Worm (Caenorhabditis elegans) whole organism, L1 larva: ENCODE measurements around the gene clec-133.

Experiments
- F16B12.6 ChIP-seq: fragments of 150-350 bp; optimal IDR thresholded peaks from 2 replicates; lab custom pipeline; 2014; ENCODE audit warnings: missing biosample characterization, missing genetic modification characterization
- Y116A8C.19 ChIP-seq: sonication (generic microtip); optimal IDR thresholded peaks from 2 replicates; lab custom pipeline; 2016; ENCODE audit warnings: missing compliant biosample characterization, missing genetic modification characterization, borderline replicate concordance
- ama-1 ChIP-seq: fragments of 150-350 bp; optimal IDR thresholded peaks from 2 replicates; lab custom pipeline; 2014
- ceh-63 ChIP-seq: fragments of 200-800 bp; sonication (Bioruptor generic); optimal IDR thresholded peaks from 2 replicates; lab custom pipeline; 2018; ENCODE audit warnings: mild to moderate bottlenecking, missing genetic modification characterization, missing compliant biosample characterization
- ceh-82 ChIP-seq, 3 experiments: fragments of 150-350 bp in 1 of 3; sonication (generic microtip) in 2 of 3; optimal IDR thresholded peaks; 2 replicates each; lab custom pipeline; 2014 to 2017; ENCODE audit warnings: missing biosample characterization in 3 of 3, missing genetic modification characterization in 3 of 3
- ces-1 ChIP-seq: fragments of 150-350 bp; optimal IDR thresholded peaks from 2 replicates; lab custom pipeline; 2014; ENCODE audit warnings: missing biosample characterization, missing genetic modification reagents, missing genetic modification characterization
- dsc-1 ChIP-seq: sonication (generic microtip); optimal IDR thresholded peaks from 2 replicates; lab custom pipeline; 2016; ENCODE audit warnings: mild to moderate bottlenecking, missing genetic modification characterization, missing compliant biosample characterization
- efl-3 ChIP-seq: fragments of 200-800 bp; sonication (Bioruptor generic); optimal IDR thresholded peaks from 2 replicates; lab custom pipeline; 2018; ENCODE audit warnings: mild to moderate bottlenecking, missing genetic modification characterization, missing compliant biosample characterization
- egl-27 ChIP-seq, 2 experiments: fragments of 150-350 bp in 1 of 2; sonication (generic microtip); optimal IDR thresholded peaks; 3 replicates each; lab custom pipeline; 2017 to 2018; ENCODE audit warnings: missing biosample characterization in 2 of 2, missing genetic modification characterization in 2 of 2, missing genetic modification reagents in 2 of 2
- ets-5 ChIP-seq: fragments of 200-800 bp; sonication (Bioruptor generic); IDR thresholded peaks from 2 replicates; pipeline ENCODE4 v1.3.6; 2022; ENCODE audit warnings: missing genetic modification characterization, missing compliant biosample characterization
- fkh-10 ChIP-seq: sonication (generic microtip); optimal IDR thresholded peaks from 2 replicates; lab custom pipeline; 2017; ENCODE audit warnings: missing biosample characterization, missing genetic modification reagents, missing genetic modification characterization
- fkh-4 ChIP-seq: sonication (generic microtip); optimal IDR thresholded peaks from 2 replicates; lab custom pipeline; 2016; ENCODE audit warnings: missing compliant biosample characterization, missing genetic modification characterization, borderline replicate concordance
- hlh-4 ChIP-seq: sonication (generic microtip); optimal IDR thresholded peaks from 2 replicates; lab custom pipeline; 2016; ENCODE audit warnings: mild to moderate bottlenecking, missing genetic modification characterization, missing compliant biosample characterization
- irx-1 ChIP-seq: sonication (generic microtip); optimal IDR thresholded peaks from 2 replicates; lab custom pipeline; 2016; ENCODE audit warnings: missing genetic modification characterization, missing compliant biosample characterization
- jun-1 ChIP-seq: fragments of 150-350 bp; optimal IDR thresholded peaks from 2 replicates; lab custom pipeline; 2014; ENCODE audit warnings: missing biosample characterization, missing genetic modification reagents, missing genetic modification characterization
- lsy-2 ChIP-seq, 2 experiments: fragments of 150-350 bp; optimal IDR thresholded peaks; 2 replicates each; lab custom pipeline; 2014; ENCODE audit warnings: missing biosample characterization in 2 of 2, missing genetic modification characterization in 2 of 2
- mab-9 ChIP-seq: fragments of 200-800 bp; sonication (Bioruptor generic); IDR thresholded peaks from 2 replicates; pipeline ENCODE4 v1.3.6; 2022; ENCODE audit warnings: missing genetic modification reagents, missing genetic modification characterization, missing compliant biosample characterization
- mdl-1 ChIP-seq, 2 experiments: fragments of 150-350 bp; optimal IDR thresholded peaks; 2 replicates each; lab custom pipeline; 2014 to 2017; ENCODE audit warnings: missing biosample characterization in 2 of 2, missing genetic modification characterization in 2 of 2, inconsistent platforms in 1 of 2
- mef-2 ChIP-seq: fragments of 150-350 bp; optimal IDR thresholded peaks from 2 replicates; lab custom pipeline; 2014; ENCODE audit warnings: missing biosample characterization, missing genetic modification characterization
- mep-1 ChIP-seq: fragments of 150-350 bp; optimal IDR thresholded peaks from 2 replicates; lab custom pipeline; 2014; ENCODE audit warnings: missing biosample characterization, missing genetic modification characterization
- nhr-237 ChIP-seq: fragments of 150-350 bp; optimal IDR thresholded peaks from 2 replicates; lab custom pipeline; 2014; ENCODE audit warnings: missing biosample characterization, missing genetic modification characterization
- nhr-76 ChIP-seq: sonication (generic microtip); optimal IDR thresholded peaks from 2 replicates; lab custom pipeline; 2017; ENCODE audit warnings: missing biosample characterization, missing genetic modification characterization
- nhr-77 ChIP-seq: fragments of 150-350 bp; optimal IDR thresholded peaks from 2 replicates; lab custom pipeline; 2014; ENCODE audit warnings: missing biosample characterization, missing genetic modification characterization
- snpc-4 ChIP-seq: fragments of 150-350 bp; optimal IDR thresholded peaks from 2 replicates; lab custom pipeline; 2014; ENCODE audit warnings: missing biosample characterization, missing genetic modification characterization
- sox-4 ChIP-seq: sonication (generic microtip); optimal IDR thresholded peaks from 2 replicates; lab custom pipeline; 2016; ENCODE audit warnings: missing genetic modification characterization, missing compliant biosample characterization
- sptf-1 ChIP-seq: fragments of 150-350 bp; optimal IDR thresholded peaks from 2 replicates; lab custom pipeline; 2014; ENCODE audit warnings: missing biosample characterization, missing genetic modification characterization
- sup-37 ChIP-seq: fragments of 200-800 bp; sonication (Bioruptor generic); optimal IDR thresholded peaks from 2 replicates; lab custom pipeline; 2018; ENCODE audit warnings: mild to moderate bottlenecking, missing genetic modification characterization, missing compliant biosample characterization
- swsn-7 ChIP-seq: sonication (generic microtip); optimal IDR thresholded peaks from 2 replicates; lab custom pipeline; 2016; ENCODE audit warnings: missing genetic modification characterization, missing compliant biosample characterization
- tbx-2 ChIP-seq: sonication (generic microtip); optimal IDR thresholded peaks from 2 replicates; lab custom pipeline; 2016; ENCODE audit warnings: missing genetic modification characterization, missing compliant biosample characterization
- unc-130 ChIP-seq: fragments of 150-350 bp; optimal IDR thresholded peaks from 2 replicates; lab custom pipeline; 2017; ENCODE audit warnings: missing biosample characterization, missing genetic modification characterization, inconsistent platforms
- unc-30 ChIP-seq: sonication (generic microtip); optimal IDR thresholded peaks from 2 replicates; lab custom pipeline; 2017; ENCODE audit warnings: missing biosample characterization, missing genetic modification characterization
- xbp-1 ChIP-seq: sonication (generic microtip); optimal IDR thresholded peaks from 2 replicates; lab custom pipeline; 2016; ENCODE audit warnings: missing genetic modification characterization, missing compliant biosample characterization
- zag-1 ChIP-seq: fragments of 150-350 bp; optimal IDR thresholded peaks from 2 replicates; lab custom pipeline; 2014; ENCODE audit warnings: missing biosample characterization, missing genetic modification characterization
- zip-4 ChIP-seq: fragments of 200-800 bp; sonication (Bioruptor generic); optimal IDR thresholded peaks from 2 replicates; lab custom pipeline; 2018; ENCODE audit warnings: mild to moderate bottlenecking, missing genetic modification characterization, moderate library complexity, missing compliant biosample characterization
- ztf-4 ChIP-seq: fragments of 150-350 bp; optimal IDR thresholded peaks from 2 replicates; lab custom pipeline; 2014; ENCODE audit warnings: missing biosample characterization, missing genetic modification characterization

clec-133 gene

ce11 chrII:3576742-3577141, 1.5 kb upstream of the clec-133 start, which contains the start of gene clec-132:
Gene clec-132, plus strand, starts transcription at chrII:3577042.
- TF ChIP-seq lsy-2 (tag; optimal IDR thresholded peaks at IDR 0.05; lab: Kevin White, UChicago) (no peak), F16B12.6 (tag; lab: Kevin White, UChicago) (no peak), unc-130 (no peak), nhr-77 (tag; lab: Kevin White, UChicago) (no peak), snpc-4 (tag; lab: Kevin White, UChicago) (no peak), ets-5 (GFP tag; lab: Robert Waterston, UW) (no peak), unc-30 (no peak), xbp-1 (no peak), fkh-4 (tag; lab: Kevin White, UChicago) (no peak), zip-4 (GFP tag; lab: Kevin White, UChicago) (no peak)

ce11 chrII:3579767-3580166, 1.5 kb downstream of the clec-133 start, which contains the start of gene clec-134:
Gene clec-134, plus strand, starts transcription at chrII:3580067.
- TF ChIP-seq jun-1 (no peak), ceh-63 (GFP tag; lab: Kevin White, UChicago) (no peak), irx-1 (tag; lab: Kevin White, UChicago) (no peak), egl-27 (tag; optimal IDR thresholded peaks at IDR 0.05; lab: Kevin White, UChicago) (no peak), Y116A8C.19 (no peak), ets-5 (GFP tag; lab: Robert Waterston, UW) (no peak), mab-9 (GFP tag; lab: Robert Waterston, UW) (no peak)

ce11 chrII:3581752-3582151, 3.5 kb downstream of the clec-133 start, which contains the start of gene srh-59:
Gene srh-59, plus strand, starts transcription at chrII:3582052.
- no peak for TF ChIP-seq lsy-2 (tag; optimal IDR thresholded peaks at IDR 0.05; lab: Kevin White, UChicago)
- TF ChIP-seq zag-1: no peak
- no peak for TF ChIP-seq irx-1 (tag; lab: Kevin White, UChicago)
- TF ChIP-seq nhr-237: no peak
- TF ChIP-seq ces-1 (GFP tag; lab: Kevin White, UChicago): no peak
- no peak for TF ChIP-seq tbx-2 (tag; lab: Kevin White, UChicago)
- TF ChIP-seq hlh-4 (tag; lab: Kevin White, UChicago): no peak
- TF ChIP-seq sup-37 (GFP tag; lab: Kevin White, UChicago): no peak

- no peak for TF ChIP-seq fkh-10
- TF ChIP-seq snpc-4 (tag; lab: Kevin White, UChicago): no peak
- no peak for TF ChIP-seq ceh-82 (tag; optimal IDR thresholded peaks at IDR 0.05; lab: Kevin White, UChicago)
- no peak for TF ChIP-seq ets-5 (GFP tag; lab: Robert Waterston, UW)
- TF ChIP-seq nhr-77 (tag; lab: Kevin White, UChicago): no peak
- TF ChIP-seq mef-2: no peak
- no peak for TF ChIP-seq jun-1
- no peak for TF ChIP-seq nhr-76 (tag; lab: Kevin White, UChicago)
- TF ChIP-seq, all 84 proteins: peak for 0
These were observed 5.2 kb downstream of the clec-133 start, which contains the start of gene srh-60 for ce11 chrII:3583402-3583801. Gene srh-60, plus strand, starts transcription at chrII:3583702.

- TF ChIP-seq ztf-4 (tag; lab: Kevin White, UChicago): no peak
- no peak for TF ChIP-seq sox-4
- TF ChIP-seq efl-3 (GFP tag; lab: Kevin White, UChicago): no peak
- no peak for TF ChIP-seq egl-27 (tag; optimal IDR thresholded peaks at IDR 0.05; lab: Kevin White, UChicago)
- TF ChIP-seq mdl-1 (tag; optimal IDR thresholded peaks at IDR 0.05; lab: Kevin White, UChicago): no peak
- no peak for TF ChIP-seq sptf-1 (tag; lab: Kevin White, UChicago)
- no peak for TF ChIP-seq swsn-7 (tag; lab: Kevin White, UChicago)
- no peak for TF ChIP-seq dsc-1
- TF ChIP-seq sup-37 (GFP tag; lab: Kevin White, UChicago): no peak
- no peak for TF ChIP-seq unc-130
- no peak for TF ChIP-seq zag-1
- no peak for TF ChIP-seq ama-1
- TF ChIP-seq mep-1: no peak
- no peak for TF ChIP-seq lsy-2 (tag; optimal IDR thresholded peaks at IDR 0.05; lab: Kevin White, UChicago)
These were observed 17.1 kb downstream of the clec-133 start, which contains the start of gene Y49F6A.12 for ce11 chrII:3595339-3595738. Gene Y49F6A.12, plus strand, starts transcription at chrII:3595639.
